Fruit fly (Drosophila melanogaster) whole organism, adult: ENCODE data around the gene Mip.

Experiments used
- CG11617 ChIP-seq: fragments of 200-800 bp; sonication (Bioruptor generic); optimal IDR thresholded peaks from 2 replicates; lab custom pipeline; 2017; ENCODE audit warnings: mild to moderate bottlenecking, missing biosample characterization, missing genetic modification reagents, missing genetic modification characterization
- CG12768 ChIP-seq: fragments of 200-800 bp; sonication (Bioruptor generic); optimal IDR thresholded peaks from 2 replicates; lab custom pipeline; 2017; ENCODE audit warnings: missing biosample characterization, missing genetic modification characterization, mild to moderate bottlenecking, moderate library complexity, missing genetic modification reagents
- CG14711 ChIP-seq: fragments of 200-800 bp; sonication (Bioruptor generic); optimal IDR thresholded peaks from 2 replicates; lab custom pipeline; 2018; ENCODE audit warnings: missing biosample characterization, mild to moderate bottlenecking, missing genetic modification characterization, moderate library complexity
- CG1620 ChIP-seq: fragments of 200-800 bp; sonication (Bioruptor generic); optimal IDR thresholded peaks from 2 replicates; lab custom pipeline; 2016; ENCODE audit warnings: missing biosample characterization, missing genetic modification characterization
- CG5204 ChIP-seq: fragments of 200-800 bp; sonication (Bioruptor generic); optimal IDR thresholded peaks from 2 replicates; lab custom pipeline; 2016; ENCODE audit warnings: missing biosample characterization, missing genetic modification characterization
- CG7045 ChIP-seq: fragments of 200-800 bp; sonication (Bioruptor generic); optimal IDR thresholded peaks from 2 replicates; lab custom pipeline; 2017; ENCODE audit warnings: missing biosample characterization, mild to moderate bottlenecking, missing genetic modification characterization
- CG7101 ChIP-seq: fragments of 200-800 bp; sonication (Bioruptor generic); optimal IDR thresholded peaks from 2 replicates; lab custom pipeline; 2018; ENCODE audit warnings: missing biosample characterization, mild to moderate bottlenecking, missing genetic modification characterization, moderate library complexity
- Clk ChIP-seq: fragments of 200-800 bp; sonication (Bioruptor generic); optimal IDR thresholded peaks from 2 replicates; lab custom pipeline; 2017; ENCODE audit warnings: missing biosample characterization, missing genetic modification characterization
- Crg-1 ChIP-seq: fragments of 200-800 bp; sonication (Bioruptor generic); optimal IDR thresholded peaks from 2 replicates; lab custom pipeline; 2016; ENCODE audit warnings: missing biosample characterization, missing genetic modification characterization
- Hr96 ChIP-seq: fragments of 200-800 bp; sonication (Bioruptor generic); optimal IDR thresholded peaks from 2 replicates; lab custom pipeline; 2016; ENCODE audit warnings: missing biosample characterization, missing genetic modification characterization
- bab1 ChIP-seq: fragments of 200-800 bp; sonication (Bioruptor generic); optimal IDR thresholded peaks from 3 replicates; lab custom pipeline; 2019; ENCODE audit warnings: missing biosample characterization, mild to moderate bottlenecking, missing genetic modification characterization, moderate library complexity
- cic ChIP-seq: fragments of 200-800 bp; sonication (Bioruptor generic); optimal IDR thresholded peaks from 2 replicates; lab custom pipeline; 2017; ENCODE audit warnings: missing biosample characterization, mild to moderate bottlenecking, missing genetic modification characterization, moderate library complexity
- kay ChIP-seq: fragments of 200-800 bp; sonication (Bioruptor generic); peaks from one replicate; lab custom pipeline; 2016; ENCODE audit warnings: missing biosample characterization, missing genetic modification characterization, borderline replicate concordance
- ovo ChIP-seq: fragments of 200-800 bp; sonication (Bioruptor generic); optimal IDR thresholded peaks from 2 replicates; lab custom pipeline; 2016; ENCODE audit warnings: missing biosample characterization, missing genetic modification characterization
- pad ChIP-seq: fragments of 200-800 bp; sonication (Bioruptor generic); optimal IDR thresholded peaks from 3 replicates; lab custom pipeline; 2017; ENCODE audit warnings: missing biosample characterization, missing genetic modification characterization, mild to moderate bottlenecking, moderate library complexity, missing genetic modification reagents
- tj ChIP-seq: fragments of 200-800 bp; sonication (Bioruptor generic); optimal IDR thresholded peaks from 3 replicates; lab custom pipeline; 2017; ENCODE audit warnings: missing biosample characterization, mild to moderate bottlenecking, missing genetic modification characterization, moderate library complexity
- toe ChIP-seq: fragments of 200-800 bp; sonication (Bioruptor generic); optimal IDR thresholded peaks from 2 replicates; lab custom pipeline; 2016; ENCODE audit warnings: missing biosample characterization, missing genetic modification characterization

Gene Mip

DNA sequence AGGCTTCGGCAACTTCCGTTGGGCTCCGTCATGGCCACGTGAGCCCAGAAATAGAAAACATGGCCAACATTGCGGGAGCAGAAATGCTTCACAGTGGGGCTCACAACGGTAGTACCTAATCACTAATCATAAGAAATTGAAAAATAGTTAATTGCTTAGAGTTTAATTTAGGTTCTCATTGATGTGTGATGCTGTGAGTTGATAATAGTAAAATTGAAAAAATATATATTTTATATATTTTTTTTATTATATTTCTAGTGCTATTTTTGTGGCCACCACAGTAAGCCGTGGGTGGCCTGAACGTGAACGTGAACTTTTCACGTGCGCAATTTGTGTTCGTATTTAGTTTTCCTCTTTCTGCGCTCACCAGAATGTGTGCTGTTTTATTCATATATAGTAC, 39.0 kb downstream of the Mip start:
- TF ChIP-seq CG14711 (tag; lab: Kevin White, UChicago) = no peak
- no peak for TF ChIP-seq bab1
- no peak for TF ChIP-seq Crg-1 (GFP tag; lab: Kevin White, UChicago)
- no peak for TF ChIP-seq CG5204 (GFP tag; lab: Kevin White, UChicago)
- TF ChIP-seq cic (GFP tag; lab: Kevin White, UChicago) = no peak
- TF ChIP-seq ovo (GFP tag; lab: Kevin White, UChicago) = no peak
- TF ChIP-seq Clk (GFP tag; lab: Kevin White, UChicago) = no peak
- no peak for TF ChIP-seq toe (GFP tag; lab: Kevin White, UChicago)
- no peak for TF ChIP-seq kay (GFP tag; lab: Kevin White, UChicago)
- TF ChIP-seq CG12768 (GFP tag; lab: Kevin White, UChicago) = no peak
- TF ChIP-seq tj (GFP tag; lab: Kevin White, UChicago) = no peak
- no peak for TF ChIP-seq CG1620 (GFP tag; lab: Kevin White, UChicago)
- TF ChIP-seq CG7101 (tag; lab: Kevin White, UChicago) = no peak
- TF ChIP-seq pad (GFP tag; lab: Kevin White, UChicago) = no peak
- no peak for TF ChIP-seq CG7045 (GFP tag; lab: Kevin White, UChicago)
- no peak for TF ChIP-seq CG11617 (GFP tag; lab: Kevin White, UChicago)
- TF ChIP-seq Hr96 (GFP tag; lab: Kevin White, UChicago) = no peak
